Fruit fly (Drosophila melanogaster) whole organism, prepupa: ENCODE results near the gene CG5177.

Experiments
- Blimp-1 ChIP-seq: fragments of 200-800 bp; sonication (Bioruptor generic); optimal IDR thresholded peaks from 3 replicates; lab custom pipeline; 2017; ENCODE audit warnings: missing biosample characterization, missing genetic modification characterization, mild to moderate bottlenecking, moderate library complexity, missing genetic modification reagents
- CG10669 ChIP-seq: fragments of 200-800 bp; sonication (Bioruptor generic); optimal IDR thresholded peaks from 3 replicates; lab custom pipeline; 2018; ENCODE audit warnings: missing biosample characterization, mild to moderate bottlenecking, missing genetic modification characterization, moderate library complexity
- CG11294 ChIP-seq: fragments of 200-800 bp; sonication (Bioruptor generic); IDR thresholded peaks from 2 replicates; pipeline ENCODE4 v1.3.6; 2022; ENCODE audit warnings: missing biosample characterization, missing genetic modification characterization
- CG11902 ChIP-seq: fragments of 200-800 bp; sonication (Bioruptor generic); optimal IDR thresholded peaks from 3 replicates; lab custom pipeline; 2016; ENCODE audit warnings: missing biosample characterization, missing genetic modification characterization
- CG15336 ChIP-seq: fragments of 200-800 bp; sonication (Bioruptor generic); IDR thresholded peaks from 2 replicates; pipeline ENCODE4 v1.3.6; 2022; ENCODE audit warnings: missing biosample characterization, missing genetic modification characterization
- CG1621 ChIP-seq: fragments of 200-800 bp; sonication (Bioruptor generic); optimal IDR thresholded peaks from 3 replicates; lab custom pipeline; 2018; ENCODE audit warnings: missing biosample characterization, mild to moderate bottlenecking, missing genetic modification characterization
- CG16779 ChIP-seq: fragments of 200-800 bp; sonication (Bioruptor generic); optimal IDR thresholded peaks from 3 replicates; lab custom pipeline; 2017; ENCODE audit warnings: missing biosample characterization, mild to moderate bottlenecking, missing genetic modification characterization
- CG3032 ChIP-seq: fragments of 200-800 bp; optimal IDR thresholded peaks from 2 replicates; lab custom pipeline; 2019; ENCODE audit warnings: missing biosample characterization, mild to moderate bottlenecking, missing genetic modification characterization, moderate library complexity
- CG31627 ChIP-seq: fragments of 200-800 bp; sonication (Bioruptor generic); optimal IDR thresholded peaks from 3 replicates; lab custom pipeline; 2016; ENCODE audit warnings: missing biosample characterization, missing genetic modification characterization
- CG32006 ChIP-seq: fragments of 200-800 bp; sonication (Bioruptor generic); optimal IDR thresholded peaks from 3 replicates; lab custom pipeline; 2017; ENCODE audit warnings: missing biosample characterization, mild to moderate bottlenecking, missing genetic modification characterization
- CG34406 ChIP-seq: fragments of 200-800 bp; sonication (Bioruptor generic); optimal IDR thresholded peaks from 3 replicates; lab custom pipeline; 2016; ENCODE audit warnings: missing biosample characterization, missing genetic modification characterization
- CG4318 ChIP-seq: fragments of 200-800 bp; sonication (Bioruptor generic); optimal IDR thresholded peaks from 3 replicates; lab custom pipeline; 2017; ENCODE audit warnings: missing biosample characterization, mild to moderate bottlenecking, missing genetic modification characterization
- CG6163 ChIP-seq: fragments of 200-800 bp; sonication (Bioruptor generic); IDR thresholded peaks from 3 replicates; pipeline ENCODE4 v1.3.6; 2022; ENCODE audit warnings: missing biosample characterization, missing genetic modification characterization
- CG6276 ChIP-seq: fragments of 200-800 bp; sonication (Bioruptor generic); optimal IDR thresholded peaks from 2 replicates; lab custom pipeline; 2017; ENCODE audit warnings: missing biosample characterization, mild to moderate bottlenecking, missing genetic modification characterization
- CG6792 ChIP-seq: fragments of 200-800 bp; sonication (Bioruptor generic); optimal IDR thresholded peaks from 3 replicates; lab custom pipeline; 2016; ENCODE audit warnings: missing biosample characterization, missing genetic modification characterization
- CG6808 ChIP-seq: fragments of 200-800 bp; sonication (Bioruptor generic); optimal IDR thresholded peaks from 3 replicates; lab custom pipeline; 2017; ENCODE audit warnings: missing biosample characterization, missing genetic modification characterization, mild to moderate bottlenecking, moderate library complexity, missing genetic modification reagents
- CG6854 ChIP-seq: fragments of 200-800 bp; sonication (Bioruptor generic); optimal IDR thresholded peaks from 2 replicates; lab custom pipeline; 2017; ENCODE audit warnings: missing biosample characterization, mild to moderate bottlenecking, missing genetic modification characterization
- CG7368 ChIP-seq: fragments of 200-800 bp; sonication (Bioruptor generic); optimal IDR thresholded peaks from 3 replicates; lab custom pipeline; 2016; ENCODE audit warnings: missing biosample characterization, missing genetic modification characterization
- CG8119 ChIP-seq: fragments of 200-800 bp; sonication (Bioruptor generic); IDR thresholded peaks from 3 replicates; pipeline ENCODE4 v1.3.6; 2022; ENCODE audit warnings: missing biosample characterization, missing genetic modification characterization
- CG8632 ChIP-seq: fragments of 200-800 bp; sonication (Bioruptor generic); optimal IDR thresholded peaks from 3 replicates; lab custom pipeline; 2016; ENCODE audit warnings: missing biosample characterization, missing genetic modification characterization
- CG9139 ChIP-seq: fragments of 200-800 bp; sonication (Bioruptor generic); optimal IDR thresholded peaks from 3 replicates; lab custom pipeline; 2017; ENCODE audit warnings: missing biosample characterization, mild to moderate bottlenecking, missing genetic modification characterization
- Eip75B ChIP-seq: fragments of 200-800 bp; sonication (Bioruptor generic); optimal IDR thresholded peaks from 3 replicates; lab custom pipeline; 2016; ENCODE audit warnings: missing biosample characterization, missing genetic modification characterization
- Eip78C ChIP-seq: fragments of 200-800 bp; sonication (Bioruptor generic); peaks from one replicate; lab custom pipeline; 2016; ENCODE audit warnings: missing biosample characterization, missing genetic modification characterization
- Eip93F ChIP-seq: fragments of 200-800 bp; sonication (Bioruptor generic); optimal IDR thresholded peaks from 2 replicates; lab custom pipeline; 2016; ENCODE audit warnings: missing biosample characterization, mild to moderate bottlenecking, missing genetic modification characterization
- Ets21C ChIP-seq: fragments of 200-800 bp; sonication (Bioruptor generic); optimal IDR thresholded peaks from 3 replicates; lab custom pipeline; 2016; ENCODE audit warnings: missing biosample characterization, missing genetic modification characterization
- Ets96B ChIP-seq: fragments of 200-800 bp; optimal IDR thresholded peaks from 2 replicates; lab custom pipeline; 2019; ENCODE audit warnings: missing biosample characterization, mild to moderate bottlenecking, missing genetic modification characterization, moderate library complexity
- Hr38 ChIP-seq: sonication (Bioruptor generic); optimal IDR thresholded peaks from 2 replicates; lab custom pipeline; 2016; ENCODE audit warnings: missing biosample characterization, missing genetic modification characterization
- Hr39 ChIP-seq: fragments of 200-800 bp; sonication (Bioruptor generic); optimal IDR thresholded peaks from 2 replicates; lab custom pipeline; 2016; ENCODE audit warnings: missing biosample characterization, missing genetic modification characterization
- Lpt ChIP-seq: fragments of 200-800 bp; sonication (Bioruptor generic); optimal IDR thresholded peaks from 3 replicates; lab custom pipeline; 2016; ENCODE audit warnings: missing biosample characterization, missing genetic modification characterization
- Met ChIP-seq: fragments of 200-800 bp; sonication (Bioruptor generic); optimal IDR thresholded peaks from 3 replicates; lab custom pipeline; 2016; ENCODE audit warnings: missing biosample characterization, missing genetic modification characterization
- Sox15 ChIP-seq: fragments of 200-800 bp; sonication (Bioruptor generic); optimal IDR thresholded peaks from 3 replicates; lab custom pipeline; 2016; ENCODE audit warnings: missing biosample characterization, missing genetic modification characterization
- achi ChIP-seq: fragments of 200-800 bp; sonication (Bioruptor generic); optimal IDR thresholded peaks from 3 replicates; lab custom pipeline; 2016; ENCODE audit warnings: missing biosample characterization, missing genetic modification characterization
- acj6 ChIP-seq: fragments of 200-800 bp; sonication (Bioruptor generic); optimal IDR thresholded peaks from 3 replicates; lab custom pipeline; 2016; ENCODE audit warnings: missing biosample characterization, missing genetic modification characterization
- dsx ChIP-seq: fragments of 200-800 bp; optimal IDR thresholded peaks from 3 replicates; lab custom pipeline; 2019; ENCODE audit warnings: missing biosample characterization, mild to moderate bottlenecking, missing genetic modification characterization, moderate library complexity; ENCODE audit not compliant: poor library complexity, severe bottlenecking
- fd85E ChIP-seq: fragments of 200-800 bp; sonication (Bioruptor generic); optimal IDR thresholded peaks from 3 replicates; lab custom pipeline; 2016; ENCODE audit warnings: missing biosample characterization, missing genetic modification characterization
- fkh ChIP-seq: fragments of 200-800 bp; sonication (Bioruptor generic); optimal IDR thresholded peaks from 3 replicates; lab custom pipeline; 2017; ENCODE audit warnings: missing biosample characterization, mild to moderate bottlenecking, missing genetic modification characterization, moderate library complexity
- lz ChIP-seq: fragments of 200-800 bp; sonication (Bioruptor generic); optimal IDR thresholded peaks from 3 replicates; lab custom pipeline; 2016; ENCODE audit warnings: missing biosample characterization, missing genetic modification characterization
- pdm3 ChIP-seq: fragments of 200-800 bp; sonication (Bioruptor generic); optimal IDR thresholded peaks from 3 replicates; lab custom pipeline; 2016; ENCODE audit warnings: missing biosample characterization, missing genetic modification characterization
- salr ChIP-seq, 2 experiments: fragments of 200-800 bp; sonication (Bioruptor generic); optimal IDR thresholded peaks; 3 replicates each; lab custom pipeline; 2016 to 2018; ENCODE audit warnings: missing biosample characterization in 2 of 2, missing genetic modification characterization in 2 of 2, mild to moderate bottlenecking in 1 of 2
- spab ChIP-seq: fragments of 200-800 bp; sonication (Bioruptor generic); optimal IDR thresholded peaks from 2 replicates; lab custom pipeline; 2017; ENCODE audit warnings: missing biosample characterization, mild to moderate bottlenecking, missing genetic modification characterization, missing genetic modification reagents
- ss ChIP-seq, 2 experiments: fragments of 200-800 bp; sonication (Bioruptor generic); optimal IDR thresholded peaks; 2 replicates in 1 of 2; 3 replicates in 1 of 2; lab custom pipeline; 2017 to 2018; ENCODE audit warnings: mild to moderate bottlenecking in 2 of 2, missing biosample characterization in 2 of 2, missing genetic modification characterization in 2 of 2, moderate library complexity in 1 of 2
- svp ChIP-seq: fragments of 200-800 bp; sonication (Bioruptor generic); peaks from one replicate; lab custom pipeline; 2016; ENCODE audit warnings: missing biosample characterization, missing genetic modification characterization
- topi ChIP-seq: fragments of 200-800 bp; sonication (Bioruptor generic); optimal IDR thresholded peaks from 3 replicates; lab custom pipeline; 2016; ENCODE audit warnings: missing biosample characterization, missing genetic modification characterization
- vri ChIP-seq: fragments of 200-800 bp; sonication (Bioruptor generic); optimal IDR thresholded peaks from 3 replicates; lab custom pipeline; 2016; ENCODE audit warnings: missing biosample characterization, mild to moderate bottlenecking, missing genetic modification characterization

Gene CG5177

dm6 chr2L:7423333-7423895 lies 18.4 kb downstream of the CG5177 start (continued):
- TF ChIP-seq CG16779 (tag; lab: Kevin White, UChicago) (peak; percentile 59), CG6276 (GFP tag; lab: Kevin White, UChicago) (peak; percentile 59), Sox15 (GFP tag; lab: Kevin White, UChicago) (peak; percentile 27), CG3032 (tag; lab: Kevin White, UChicago) (peak; percentile 76), CG9139 (peak; percentile 61), ss (GFP tag; optimal IDR thresholded peaks at IDR 0.05; lab: Kevin White, UChicago) (peak; percentile 66 to 70), salr (GFP tag; optimal IDR thresholded peaks at IDR 0.05; lab: Kevin White, UChicago) (peak; percentile 30 to 35), fkh (GFP tag; lab: Kevin White, UChicago) (no peak), Eip93F (GFP tag; lab: Kevin White, UChicago) (peak; percentile 79), achi (peak; percentile 76), CG6854 (GFP tag; lab: Kevin White, UChicago) (peak; percentile 74), Ets21C (GFP tag; lab: Kevin White, UChicago) (peak; percentile 37), Hr38 (peak; percentile 1), CG10669 (GFP tag; lab: Kevin White, UChicago) (peak; percentile 65), Eip75B (GFP tag; lab: Kevin White, UChicago) (peak; percentile 64), CG8119 (GFP tag; lab: Robert Waterston, UW) (peak; percentile 83), CG7368 (GFP tag; lab: Kevin White, UChicago) (peak; percentile 63), Eip78C (GFP tag; lab: Kevin White, UChicago) (peak; percentile 95), Blimp-1 (GFP tag; lab: Kevin White, UChicago) (peak; percentile 14), CG1621 (tag; lab: Kevin White, UChicago) (peak; percentile 56), CG6163 (peak; percentile 82), CG8632 (GFP tag; lab: Kevin White, UChicago) (peak; percentile 63), svp (peak; percentile 86), CG32006 (GFP tag; lab: Kevin White, UChicago) (peak; percentile 29), Hr39 (GFP tag; lab: Kevin White, UChicago) (peak; percentile 38), CG6792 (GFP tag; lab: Kevin White, UChicago) (peak; percentile 64), acj6 (peak; percentile 78), spab (GFP tag; lab: Kevin White, UChicago) (peak; percentile 22)

- peak; percentile 55 for TF ChIP-seq CG31627 (GFP tag; lab: Kevin White, UChicago)
- peak; percentile 57 for TF ChIP-seq CG6163
- peak; percentile 87 for TF ChIP-seq Eip78C (GFP tag; lab: Kevin White, UChicago)
- TF ChIP-seq Ets21C (GFP tag; lab: Kevin White, UChicago): no peak
- TF ChIP-seq pdm3 (GFP tag; lab: Kevin White, UChicago): peak; percentile 61
- no peak for TF ChIP-seq Blimp-1 (GFP tag; lab: Kevin White, UChicago)
- no peak for TF ChIP-seq fkh (GFP tag; lab: Kevin White, UChicago)
- TF ChIP-seq CG6854 (GFP tag; lab: Kevin White, UChicago): no peak
- no peak for TF ChIP-seq CG11294 (GFP tag; lab: Robert Waterston, UW)
- TF ChIP-seq Met: peak; percentile 31
- TF ChIP-seq CG10669 (GFP tag; lab: Kevin White, UChicago): peak; percentile 49
- no peak for TF ChIP-seq ss (GFP tag; optimal IDR thresholded peaks at IDR 0.05; lab: Kevin White, UChicago)
- peak; percentile 11 for TF ChIP-seq CG6808 (GFP tag; lab: Kevin White, UChicago)
- TF ChIP-seq acj6: peak; percentile 40
- peak; percentile 6 for TF ChIP-seq vri (GFP tag; lab: Kevin White, UChicago)
- peak; percentile 36 for TF ChIP-seq CG6792 (GFP tag; lab: Kevin White, UChicago)
- peak; percentile 53 for TF ChIP-seq Eip75B (GFP tag; lab: Kevin White, UChicago)
- TF ChIP-seq Eip93F (GFP tag; lab: Kevin White, UChicago): no peak
- peak; percentile 24 for TF ChIP-seq achi
- no peak for TF ChIP-seq CG34406 (GFP tag; lab: Kevin White, UChicago)
- no peak for TF ChIP-seq Lpt (GFP tag; lab: Kevin White, UChicago)
- peak; percentile 43 for TF ChIP-seq CG4318
- TF ChIP-seq CG6276 (GFP tag; lab: Kevin White, UChicago): no peak
- TF ChIP-seq lz (GFP tag; lab: Kevin White, UChicago): peak; percentile 50
- peak; percentile 36 for TF ChIP-seq Ets96B
- peak; percentile 63 for TF ChIP-seq CG15336 (GFP tag; lab: Robert Waterston, UW)
- TF ChIP-seq topi (GFP tag; lab: Kevin White, UChicago): peak; percentile 42
- TF ChIP-seq fd85E (GFP tag; lab: Kevin White, UChicago): no peak
- no peak for TF ChIP-seq Hr38
- peak; percentile 80 for TF ChIP-seq svp
- peak; percentile 32 for TF ChIP-seq spab (GFP tag; lab: Kevin White, UChicago)
- no peak for TF ChIP-seq dsx (GFP tag; lab: Kevin White, UChicago)
- no peak for TF ChIP-seq CG11902 (GFP tag; lab: Kevin White, UChicago)
- TF ChIP-seq CG16779 (tag; lab: Kevin White, UChicago): no peak
- peak; percentile 43 for TF ChIP-seq CG8632 (GFP tag; lab: Kevin White, UChicago)
- TF ChIP-seq CG1621 (tag; lab: Kevin White, UChicago): peak; percentile 37
Observed at dm6 chr2L:7424282-7424905, 19.4 kb downstream of the CG5177 start.
